Worm (Caenorhabditis elegans) whole organism, early embryonic: ENCODE data around the gene C50F4.16.

Source experiments
- B0310.2 ChIP-seq: sonication (generic microtip); optimal IDR thresholded peaks from 2 replicates; lab custom pipeline; 2016; ENCODE audit warnings: mild to moderate bottlenecking, missing genetic modification characterization, missing compliant biosample characterization
- F13C5.2 ChIP-seq: sonication (generic microtip); optimal IDR thresholded peaks from 2 replicates; lab custom pipeline; 2017; ENCODE audit warnings: mild to moderate bottlenecking, missing genetic modification characterization, inconsistent platforms, missing compliant biosample characterization
- aly-1 ChIP-seq: sonication (generic microtip); optimal IDR thresholded peaks from 2 replicates; lab custom pipeline; 2016; ENCODE audit warnings: missing genetic modification characterization, missing compliant biosample characterization
- ama-1 ChIP-seq: fragments of 150-350 bp; optimal IDR thresholded peaks from 2 replicates; lab custom pipeline; 2014
- ceh-13 ChIP-seq: fragments of 200-800 bp; sonication (Bioruptor generic); optimal IDR thresholded peaks from 2 replicates; lab custom pipeline; 2018; ENCODE audit warnings: mild to moderate bottlenecking, missing genetic modification characterization, missing compliant biosample characterization
- ceh-36 ChIP-seq: sonication (generic microtip); optimal IDR thresholded peaks from 2 replicates; lab custom pipeline; 2016; ENCODE audit warnings: missing genetic modification characterization, inconsistent platforms, missing compliant biosample characterization
- ets-7 ChIP-seq: sonication (generic microtip); optimal IDR thresholded peaks from 2 replicates; lab custom pipeline; 2016; ENCODE audit warnings: missing genotype, missing genetic modification characterization, missing compliant biosample characterization
- flt-1 ChIP-seq: fragments of 200-800 bp; sonication (Bioruptor generic); IDR thresholded peaks from 2 replicates; pipeline ENCODE4 v1.3.6; 2022; ENCODE audit warnings: missing genetic modification characterization, missing compliant biosample characterization
- hmbx-1 ChIP-seq: sonication (generic microtip); optimal IDR thresholded peaks from 2 replicates; lab custom pipeline; 2016; ENCODE audit warnings: mild to moderate bottlenecking, missing genetic modification characterization, missing compliant biosample characterization
- hmg-4 ChIP-seq: fragments of 200-800 bp; sonication (Bioruptor generic); optimal IDR thresholded peaks from 2 replicates; lab custom pipeline; 2018; ENCODE audit warnings: mild to moderate bottlenecking, missing genetic modification characterization, missing compliant biosample characterization
- hnd-1 ChIP-seq: sonication (generic microtip); optimal IDR thresholded peaks from 2 replicates; lab custom pipeline; 2016; ENCODE audit warnings: missing genetic modification characterization, missing compliant biosample characterization
- pes-1 ChIP-seq: fragments of 200-800 bp; sonication (Bioruptor generic); IDR thresholded peaks from 2 replicates; pipeline ENCODE4 v1.3.6; 2022; ENCODE audit warnings: missing genetic modification reagents, missing genetic modification characterization, missing compliant biosample characterization
- scrt-1 ChIP-seq: fragments of 200-800 bp; sonication (Bioruptor generic); IDR thresholded peaks from 2 replicates; pipeline ENCODE4 v1.3.6; 2022; ENCODE audit warnings: missing genetic modification characterization, missing compliant biosample characterization
- sea-1 ChIP-seq: fragments of 200-800 bp; sonication (Bioruptor generic); conservative IDR thresholded peaks from 2 replicates; pipeline ENCODE4 v1.3.6; 2022; ENCODE audit warnings: missing genetic modification characterization, missing compliant biosample characterization
- tbx-11 ChIP-seq: fragments of 200-800 bp; sonication (Bioruptor generic); IDR thresholded peaks from 2 replicates; pipeline ENCODE4 v1.3.6; 2022; ENCODE audit warnings: missing genetic modification characterization, missing compliant biosample characterization
- tbx-37 ChIP-seq: fragments of 200-800 bp; sonication (Bioruptor generic); conservative IDR thresholded peaks from 2 replicates; pipeline ENCODE4 v1.3.6; 2022; ENCODE audit warnings: missing genetic modification reagents, missing genetic modification characterization, missing compliant biosample characterization
- tra-4 ChIP-seq: sonication (generic microtip); optimal IDR thresholded peaks from 2 replicates; lab custom pipeline; 2017; ENCODE audit warnings: missing genetic modification characterization, missing compliant biosample characterization

Gene C50F4.16

ce11 chrV:9518832-9519231, 22.6 kb downstream of the C50F4.16 start, which contains the start of gene C50F4.8:
C50F4.8 (minus strand) TSS chrV:9518859.
- TF ChIP-seq hmbx-1 (no peak), tra-4 (no peak), tbx-37 (GFP tag; lab: Robert Waterston, UW) (no peak), ets-7 (tag; lab: Kevin White, UChicago) (no peak), aly-1 (tag; lab: Kevin White, UChicago) (no peak), F13C5.2 (no peak), scrt-1 (GFP tag; lab: Robert Waterston, UW) (no peak), ceh-36 (no peak), sea-1 (GFP tag; lab: Robert Waterston, UW) (no peak), ama-1 (no peak), hnd-1 (tag; lab: Kevin White, UChicago) (no peak), hmg-4 (GFP tag; lab: Kevin White, UChicago) (no peak), tbx-11 (GFP tag; lab: Robert Waterston, UW) (no peak)

DNA sequence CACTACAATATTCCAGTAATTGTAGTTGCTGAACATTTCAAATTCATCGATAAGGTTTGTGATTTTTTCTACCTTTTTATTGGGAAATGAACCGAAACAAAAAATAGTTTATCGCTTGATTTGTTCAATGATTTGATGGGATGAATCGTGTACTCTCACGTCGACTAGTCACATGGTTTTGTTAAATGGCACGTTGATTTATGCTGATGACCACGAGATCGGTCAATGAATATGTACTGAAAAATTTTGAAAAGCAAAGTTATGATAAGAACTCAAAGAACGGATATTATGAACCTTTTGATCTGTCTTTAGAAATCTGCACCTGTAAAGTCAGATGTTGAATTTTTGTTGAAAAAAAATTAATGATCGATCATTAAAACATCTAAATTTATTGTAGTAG, 25.1 kb downstream of the C50F4.16 start:
- no peak for TF ChIP-seq hmg-4 (GFP tag; lab: Kevin White, UChicago)
- no peak for TF ChIP-seq hnd-1 (tag; lab: Kevin White, UChicago)
- TF ChIP-seq scrt-1 (GFP tag; lab: Robert Waterston, UW), result no peak
- TF ChIP-seq tra-4, result no peak
- no peak for TF ChIP-seq pes-1 (GFP tag; lab: Robert Waterston, UW)
- no peak for TF ChIP-seq ceh-36
- TF ChIP-seq ceh-13 (GFP tag; lab: Kevin White, UChicago), result no peak
- TF ChIP-seq sea-1 (GFP tag; lab: Robert Waterston, UW), result no peak
- no peak for TF ChIP-seq tbx-37 (GFP tag; lab: Robert Waterston, UW)
- TF ChIP-seq tbx-11 (GFP tag; lab: Robert Waterston, UW), result no peak
- no peak for TF ChIP-seq hmbx-1
- TF ChIP-seq B0310.2 (tag; lab: Kevin White, UChicago), result no peak
- TF ChIP-seq ets-7 (tag; lab: Kevin White, UChicago), result no peak

DNA sequence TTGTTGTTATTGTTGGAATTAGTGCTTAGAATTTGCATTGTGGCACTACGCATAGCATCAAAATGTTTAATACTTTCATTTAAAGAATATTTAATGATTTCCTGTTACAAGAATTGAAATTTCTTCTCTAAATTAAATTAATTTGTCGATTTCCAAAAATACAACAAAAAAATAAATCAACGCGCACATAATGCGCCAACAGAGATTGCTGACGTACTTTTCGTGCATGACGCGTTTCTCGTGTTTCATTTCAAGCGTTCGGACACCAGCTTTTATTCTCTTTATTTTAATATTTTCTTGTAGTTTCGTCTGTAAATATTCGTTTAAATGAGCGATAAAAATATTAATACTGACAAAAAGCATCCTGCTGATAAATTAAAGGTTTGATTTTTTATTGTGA, 27.8 kb downstream of the C50F4.16 start, which contains the start of gene eif-2Bdelta:
Gene eif-2Bdelta, plus strand, starts transcription at position 235 of the 400 bp plus-strand sequence.
- TF ChIP-seq ceh-36 (no peak), pes-1 (GFP tag; lab: Robert Waterston, UW) (no peak), scrt-1 (GFP tag; lab: Robert Waterston, UW) (no peak), hnd-1 (tag; lab: Kevin White, UChicago) (no peak), tbx-37 (GFP tag; lab: Robert Waterston, UW) (no peak), aly-1 (tag; lab: Kevin White, UChicago) (no peak), hmbx-1 (no peak), sea-1 (GFP tag; lab: Robert Waterston, UW) (no peak), ama-1 (no peak), hmg-4 (GFP tag; lab: Kevin White, UChicago) (no peak), F13C5.2 (no peak), tra-4 (no peak), B0310.2 (tag; lab: Kevin White, UChicago) (no peak), ets-7 (tag; lab: Kevin White, UChicago) (no peak), flt-1 (GFP tag; lab: Robert Waterston, UW) (no peak), tbx-11 (GFP tag; lab: Robert Waterston, UW) (no peak)

ce11 chrV:9509597-9509996, 31.8 kb downstream of the C50F4.16 start:
- TF ChIP-seq tbx-11 (GFP tag; lab: Robert Waterston, UW), result no peak

DNA sequence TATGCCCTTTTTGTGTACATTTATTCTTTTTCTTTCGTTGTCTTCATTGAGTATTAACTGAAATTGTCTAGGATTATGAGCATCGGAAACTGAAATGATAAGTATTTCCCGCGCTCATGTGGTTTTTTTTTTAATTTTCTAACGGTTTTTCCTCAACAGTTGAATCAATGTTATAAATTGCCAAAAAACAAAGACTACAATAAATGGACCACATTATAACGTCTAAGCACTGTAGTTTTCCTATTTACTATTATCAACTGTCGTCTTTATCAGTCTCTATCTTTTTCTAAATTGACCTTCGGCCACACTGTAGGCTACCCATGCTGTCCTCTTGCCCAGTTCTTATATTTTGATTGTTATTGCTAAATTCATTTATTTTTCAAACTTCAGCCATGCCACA, 33.7 kb downstream of the C50F4.16 start, which contains the start of gene acs-14:
Gene acs-14, plus strand, starts transcription at position 391 of the 400 bp plus-strand sequence.
- TF ChIP-seq ceh-36 (no peak), tra-4 (no peak), hmg-4 (GFP tag; lab: Kevin White, UChicago) (no peak), B0310.2 (tag; lab: Kevin White, UChicago) (no peak), aly-1 (tag; lab: Kevin White, UChicago) (no peak), tbx-11 (GFP tag; lab: Robert Waterston, UW) (no peak), pes-1 (GFP tag; lab: Robert Waterston, UW) (no peak), flt-1 (GFP tag; lab: Robert Waterston, UW) (no peak), ceh-13 (GFP tag; lab: Kevin White, UChicago) (no peak), hnd-1 (tag; lab: Kevin White, UChicago) (no peak), hmbx-1 (no peak), sea-1 (GFP tag; lab: Robert Waterston, UW) (no peak), scrt-1 (GFP tag; lab: Robert Waterston, UW) (no peak), F13C5.2 (no peak), ama-1 (no peak), ets-7 (tag; lab: Kevin White, UChicago) (no peak), tbx-37 (GFP tag; lab: Robert Waterston, UW) (no peak)

ce11 chrV:9506931-9507330, 34.5 kb downstream of the C50F4.16 start:
- TF ChIP-seq hnd-1 (tag; lab: Kevin White, UChicago) (no peak), tra-4 (no peak), tbx-37 (GFP tag; lab: Robert Waterston, UW) (no peak), flt-1 (GFP tag; lab: Robert Waterston, UW) (no peak), tbx-11 (GFP tag; lab: Robert Waterston, UW) (no peak), hmbx-1 (no peak), ceh-13 (GFP tag; lab: Kevin White, UChicago) (no peak), B0310.2 (tag; lab: Kevin White, UChicago) (no peak), scrt-1 (GFP tag; lab: Robert Waterston, UW) (no peak), ama-1 (no peak), hmg-4 (GFP tag; lab: Kevin White, UChicago) (no peak), ceh-36 (no peak), F13C5.2 (no peak), pes-1 (GFP tag; lab: Robert Waterston, UW) (no peak), ets-7 (tag; lab: Kevin White, UChicago) (no peak)

DNA sequence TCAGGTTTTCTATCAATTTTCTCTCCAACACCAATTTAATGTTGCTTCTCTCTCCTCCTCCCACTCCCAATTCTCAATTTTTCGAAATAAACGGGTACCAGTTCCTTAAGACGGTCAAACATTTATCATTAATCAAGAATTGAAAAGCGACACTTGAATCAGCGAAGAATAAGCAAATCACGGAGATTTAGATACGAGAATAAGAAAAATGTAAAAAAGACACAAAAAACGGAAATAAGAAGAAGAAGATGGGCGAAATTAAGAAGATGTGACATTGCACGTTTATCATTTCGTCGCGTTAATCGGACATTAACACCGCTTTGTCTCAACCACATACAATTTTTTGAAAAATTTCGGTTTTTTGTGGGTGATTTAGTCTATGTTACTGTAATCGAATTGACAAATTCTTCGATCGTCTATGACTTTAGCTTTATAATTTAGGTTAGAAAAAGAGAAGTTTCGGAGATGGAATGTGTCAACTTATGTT, 36.9 kb downstream of the C50F4.16 start, which contains the start of gene haao-1:
Gene haao-1, plus strand, starts transcription at position 437 of the 487 bp plus-strand sequence.
- TF ChIP-seq tbx-37 (GFP tag; lab: Robert Waterston, UW) (no peak), sea-1 (GFP tag; lab: Robert Waterston, UW) (no peak), F13C5.2 (no peak), tbx-11 (GFP tag; lab: Robert Waterston, UW) (no peak)
